Fruit fly (Drosophila melanogaster): ENCODE results near the gene csw.

DNA sequence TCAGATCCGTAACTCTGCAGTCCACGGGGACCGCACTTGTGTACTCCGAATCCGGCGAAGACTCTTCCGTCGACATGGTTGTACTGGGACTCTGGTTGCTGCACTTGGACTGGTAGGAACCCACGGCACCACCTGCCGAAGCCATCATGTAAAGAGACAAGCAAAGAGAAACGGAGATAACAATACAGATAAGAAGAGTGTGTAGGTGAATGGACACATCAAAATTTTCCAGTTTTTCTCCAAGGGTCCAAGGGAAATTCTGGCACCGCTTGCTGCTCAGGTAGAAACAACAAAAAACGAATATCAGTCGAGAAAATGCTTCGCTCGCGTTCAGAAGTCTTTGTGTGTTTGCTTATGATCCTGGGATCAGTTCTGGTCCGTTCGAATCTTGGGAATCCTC lies 25.7 kb upstream of the csw start, which contains the start of gene CG4194:
- TF ChIP-seq dpn (GFP tag; optimal IDR thresholded peaks at IDR 0.05) = no peak
- no peak for TF ChIP-seq fu2 (GFP tag; optimal IDR thresholded peaks at IDR 0.05)
- TF ChIP-seq CG8478 (optimal IDR thresholded peaks at IDR 0.05) = no peak
- TF ChIP-seq CG3838 (GFP tag; optimal IDR thresholded peaks at IDR 0.05) = no peak
- TF ChIP-seq kni (GFP tag; optimal IDR thresholded peaks at IDR 0.05) = no peak
- no peak for TF ChIP-seq lbe (GFP tag; optimal IDR thresholded peaks at IDR 0.05)
- TF ChIP-seq Med (GFP tag) = no peak
- TF ChIP-seq kah (GFP tag; optimal IDR thresholded peaks at IDR 0.05) = no peak
- TF ChIP-seq psq (GFP tag; optimal IDR thresholded peaks at IDR 0.05) = no peak
- TF ChIP-seq schlank (tag; optimal IDR thresholded peaks at IDR 0.05) = no peak

All from whole organism, embryonic.